Worm (Caenorhabditis elegans) whole organism, L4/young adult: ENCODE measurements around the gene tftc-3.

Experiments
- W03F9.2 ChIP-seq: fragments of 150-350 bp; optimal IDR thresholded peaks from 2 replicates; lab custom pipeline; 2014; ENCODE audit warnings: missing biosample characterization, missing genetic modification characterization
- dao-5 ChIP-seq: sonication (generic microtip); optimal IDR thresholded peaks from 2 replicates; lab custom pipeline; 2016; ENCODE audit warnings: missing genotype, missing genetic modification characterization, moderate library complexity, missing compliant biosample characterization
- him-1 ChIP-seq: sonication (generic microtip); optimal IDR thresholded peaks from 2 replicates; lab custom pipeline; 2016; ENCODE audit warnings: missing genotype, missing genetic modification reagents, missing genetic modification characterization, missing compliant biosample characterization

DNA sequence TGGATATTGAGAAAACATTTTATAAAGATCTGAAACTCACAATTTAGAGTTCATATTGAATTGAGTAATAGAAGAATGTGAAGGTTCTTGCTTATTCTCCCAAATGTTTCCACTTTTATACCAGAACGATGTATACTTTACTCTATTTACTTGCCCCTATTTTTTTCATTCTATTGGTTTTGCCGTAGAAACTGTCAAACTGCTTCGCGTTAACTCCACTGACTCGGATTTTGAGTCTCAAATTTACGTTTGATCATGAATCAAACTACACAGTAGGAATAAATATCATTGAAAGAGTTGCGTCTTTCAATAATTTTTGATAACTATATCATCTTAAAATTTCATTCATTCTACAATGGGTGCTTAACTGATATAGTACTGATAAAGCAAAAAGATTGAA, 29.7 kb upstream of the tftc-3 start, which contains the start of gene fipr-8:
- TF ChIP-seq him-1: no peak
- TF ChIP-seq dao-5 (tag; lab: Kevin White, UChicago): no peak
- TF ChIP-seq W03F9.2 (tag; lab: Kevin White, UChicago): no peak
